Worm (Caenorhabditis elegans) whole organism, late embryonic: ENCODE results near the gene T05B9.2.

Source experiments
- C08G9.2 ChIP-seq: sonication (generic microtip); optimal IDR thresholded peaks from 2 replicates; lab custom pipeline; 2016; ENCODE audit warnings: mild to moderate bottlenecking, missing genetic modification characterization, moderate library complexity, missing compliant biosample characterization
- K02D7.2 ChIP-seq: sonication (generic microtip); optimal IDR thresholded peaks from 2 replicates; lab custom pipeline; 2017; ENCODE audit warnings: mild to moderate bottlenecking, missing genetic modification characterization, missing compliant biosample characterization
- K09A11.1 ChIP-seq: sonication (generic microtip); optimal IDR thresholded peaks from 2 replicates; lab custom pipeline; 2017; ENCODE audit warnings: antibody characterized with exemption, mild to moderate bottlenecking, missing genetic modification characterization, missing compliant biosample characterization; ENCODE audit not compliant: insufficient read depth
- T23F11.4 ChIP-seq: fragments of 200-800 bp; sonication (Bioruptor generic); optimal IDR thresholded peaks from 2 replicates; lab custom pipeline; 2018; ENCODE audit warnings: mild to moderate bottlenecking, missing genetic modification characterization, missing compliant biosample characterization
- Y22D7AL.16 ChIP-seq: sonication (generic microtip); optimal IDR thresholded peaks from 2 replicates; lab custom pipeline; 2016; ENCODE audit warnings: missing genetic modification characterization, missing compliant biosample characterization
- ahr-1 ChIP-seq: sonication (generic microtip); optimal IDR thresholded peaks from 2 replicates; lab custom pipeline; 2016; ENCODE audit warnings: missing genetic modification characterization, missing compliant biosample characterization
- ceh-18 ChIP-seq: sonication (generic microtip); optimal IDR thresholded peaks from 2 replicates; lab custom pipeline; 2016; ENCODE audit warnings: missing genetic modification characterization, missing compliant biosample characterization
- ceh-19 ChIP-seq: fragments of 200-800 bp; sonication (Bioruptor generic); optimal IDR thresholded peaks from 2 replicates; lab custom pipeline; 2018; ENCODE audit warnings: mild to moderate bottlenecking, missing genetic modification characterization, missing compliant biosample characterization
- ceh-22 ChIP-seq: sonication (generic microtip); optimal IDR thresholded peaks from 2 replicates; lab custom pipeline; 2017; ENCODE audit warnings: missing biosample characterization, missing genetic modification characterization
- ceh-24 ChIP-seq: sonication (generic microtip); optimal IDR thresholded peaks from 2 replicates; lab custom pipeline; 2016; ENCODE audit warnings: mild to moderate bottlenecking, missing genetic modification characterization, missing compliant biosample characterization
- ceh-30 ChIP-seq: fragments of 150-350 bp; optimal IDR thresholded peaks from 2 replicates; lab custom pipeline; 2014; ENCODE audit warnings: missing biosample characterization, missing genetic modification characterization
- ceh-34 ChIP-seq: sonication (generic microtip); optimal IDR thresholded peaks from 2 replicates; lab custom pipeline; 2016; ENCODE audit warnings: mild to moderate bottlenecking, missing genetic modification characterization, missing compliant biosample characterization
- ceh-48 ChIP-seq: sonication (generic microtip); optimal IDR thresholded peaks from 2 replicates; lab custom pipeline; 2016; ENCODE audit warnings: missing genetic modification characterization, inconsistent platforms, missing compliant biosample characterization
- ceh-9 ChIP-seq: sonication (generic microtip); optimal IDR thresholded peaks from 2 replicates; lab custom pipeline; 2016; ENCODE audit warnings: mild to moderate bottlenecking, missing genetic modification characterization, inconsistent platforms, missing compliant biosample characterization
- dmd-4 ChIP-seq: sonication (generic microtip); optimal IDR thresholded peaks from 2 replicates; lab custom pipeline; 2016; ENCODE audit warnings: borderline replicate concordance, missing genetic modification characterization, missing compliant biosample characterization
- elt-2 ChIP-seq: sonication (generic microtip); optimal IDR thresholded peaks from 2 replicates; lab custom pipeline; 2016; ENCODE audit warnings: missing genetic modification reagents, missing genetic modification characterization, missing compliant biosample characterization
- fax-1 ChIP-seq: sonication (generic microtip); optimal IDR thresholded peaks from 2 replicates; lab custom pipeline; 2016; ENCODE audit warnings: missing genotype, missing genetic modification characterization, missing compliant biosample characterization
- fkh-6 ChIP-seq: sonication (generic microtip); optimal IDR thresholded peaks from 2 replicates; lab custom pipeline; 2016; ENCODE audit warnings: missing genetic modification characterization, missing compliant biosample characterization
- hlh-13 ChIP-seq: fragments of 200-800 bp; sonication (Bioruptor generic); optimal IDR thresholded peaks from 2 replicates; lab custom pipeline; 2018; ENCODE audit warnings: mild to moderate bottlenecking, missing genetic modification characterization, missing compliant biosample characterization
- hlh-30 ChIP-seq: sonication (generic microtip); optimal IDR thresholded peaks from 2 replicates; lab custom pipeline; 2017; ENCODE audit warnings: antibody characterized with exemption, missing genetic modification characterization, missing compliant biosample characterization; ENCODE audit not compliant: insufficient read depth
- hlh-6 ChIP-seq: sonication (generic microtip); optimal IDR thresholded peaks from 2 replicates; lab custom pipeline; 2016; ENCODE audit warnings: missing genotype, missing genetic modification characterization, missing compliant biosample characterization
- hlh-8 ChIP-seq: sonication (generic microtip); optimal IDR thresholded peaks from 2 replicates; lab custom pipeline; 2016; ENCODE audit warnings: missing genotype, missing genetic modification characterization, missing compliant biosample characterization
- mec-3 ChIP-seq: sonication (generic microtip); optimal IDR thresholded peaks from 2 replicates; lab custom pipeline; 2016; ENCODE audit warnings: borderline replicate concordance, missing genetic modification characterization, missing compliant biosample characterization
- nfya-1 ChIP-seq: sonication (generic microtip); optimal IDR thresholded peaks from 2 replicates; lab custom pipeline; 2017; ENCODE audit warnings: missing genetic modification characterization, mild to moderate bottlenecking, missing compliant biosample characterization, antibody characterized with exemption, moderate library complexity
- odd-2 ChIP-seq: sonication (generic microtip); optimal IDR thresholded peaks from 2 replicates; lab custom pipeline; 2017; ENCODE audit warnings: antibody characterized with exemption, mild to moderate bottlenecking, missing genetic modification characterization, missing compliant biosample characterization
- pag-3 ChIP-seq: sonication (generic microtip); optimal IDR thresholded peaks from 2 replicates; lab custom pipeline; 2016; ENCODE audit warnings: missing compliant biosample characterization, missing genetic modification characterization, borderline replicate concordance
- pat-9 ChIP-seq: fragments of 200-800 bp; sonication (Bioruptor generic); optimal IDR thresholded peaks from 2 replicates; lab custom pipeline; 2018; ENCODE audit warnings: mild to moderate bottlenecking, missing genetic modification characterization, moderate library complexity, missing compliant biosample characterization
- ref-2 ChIP-seq: sonication (generic microtip); optimal IDR thresholded peaks from 2 replicates; lab custom pipeline; 2016; ENCODE audit warnings: missing genetic modification characterization, missing compliant biosample characterization
- tbx-7 ChIP-seq: sonication (generic microtip); optimal IDR thresholded peaks from 2 replicates; lab custom pipeline; 2016; ENCODE audit warnings: missing genotype, missing genetic modification characterization, missing compliant biosample characterization
- ttx-3 ChIP-seq: sonication (generic microtip); optimal IDR thresholded peaks from 2 replicates; lab custom pipeline; 2016; ENCODE audit warnings: missing genetic modification reagents, missing genetic modification characterization, missing compliant biosample characterization
- unc-3 ChIP-seq, 2 experiments: fragments of 200-800 bp in 1 of 2; sonication (Bioruptor generic) in 1 of 2; sonication (generic microtip) in 1 of 2; conservative IDR thresholded peaks in 1 of 2; optimal IDR thresholded peaks in 1 of 2; 2 replicates each; pipeline versions ENCODE4 v1.3.6 to Lab custom; 2016 to 2022; ENCODE audit warnings: missing compliant biosample characterization in 2 of 2, missing genetic modification characterization in 2 of 2, missing genetic modification reagents in 1 of 2
- unc-42 ChIP-seq: sonication (generic microtip); optimal IDR thresholded peaks from 2 replicates; lab custom pipeline; 2016; ENCODE audit warnings: missing genotype, missing genetic modification characterization, missing compliant biosample characterization
- unc-86 ChIP-seq: sonication (generic microtip); optimal IDR thresholded peaks from 2 replicates; lab custom pipeline; 2016; ENCODE audit warnings: missing genetic modification characterization, missing compliant biosample characterization
- ztf-16 ChIP-seq: sonication (generic microtip); optimal IDR thresholded peaks from 2 replicates; lab custom pipeline; 2017; ENCODE audit warnings: missing genetic modification characterization, missing compliant biosample characterization

The T05B9.2 gene

ce11 chrII:11275484-11275883 lies 19.8 kb downstream of the T05B9.2 start:
- TF ChIP-seq ceh-30 (tag; lab: Kevin White, UChicago) (no peak), hlh-8 (no peak), K02D7.2 (tag; lab: Kevin White, UChicago) (no peak), Y22D7AL.16 (tag; lab: Kevin White, UChicago) (no peak), mec-3 (no peak), nfya-1 (tag; lab: Kevin White, UChicago) (no peak), ceh-34 (no peak), ahr-1 (tag; lab: Kevin White, UChicago) (no peak), K09A11.1 (tag; lab: Kevin White, UChicago) (no peak), ceh-19 (GFP tag; lab: Kevin White, UChicago) (no peak), ztf-16 (tag; lab: Kevin White, UChicago) (no peak)

ce11 chrII:11276879-11277278 lies 21.2 kb downstream of the T05B9.2 start:
- TF ChIP-seq ceh-48 (tag; lab: Kevin White, UChicago) (no peak), hlh-13 (GFP tag; lab: Kevin White, UChicago) (no peak), dmd-4 (tag; lab: Kevin White, UChicago) (no peak), fkh-6 (tag; lab: Kevin White, UChicago) (no peak)

ce11 chrII:11279971-11280370 lies 24.3 kb downstream of the T05B9.2 start:
- TF ChIP-seq K09A11.1 (tag; lab: Kevin White, UChicago) (no peak), nfya-1 (tag; lab: Kevin White, UChicago) (peak; percentile 93)
- TF ChIP-seq, all 69 proteins: peak for 1

- TF ChIP-seq K02D7.2 (tag; lab: Kevin White, UChicago) (no peak), ceh-24 (tag; lab: Kevin White, UChicago) (no peak), ceh-18 (tag; lab: Kevin White, UChicago) (no peak), Y22D7AL.16 (tag; lab: Kevin White, UChicago) (no peak), odd-2 (tag; lab: Kevin White, UChicago) (no peak), pag-3 (tag; lab: Kevin White, UChicago) (no peak), pat-9 (tag; lab: Kevin White, UChicago) (no peak), elt-2 (tag; lab: Kevin White, UChicago) (no peak), dmd-4 (tag; lab: Kevin White, UChicago) (no peak), T23F11.4 (GFP tag; lab: Kevin White, UChicago) (no peak), unc-3 (GFP tag; conservative IDR thresholded peaks at IDR 0.05; lab: Robert Waterston, UW) (no peak), unc-3 (tag; optimal IDR thresholded peaks at IDR 0.05; lab: Kevin White, UChicago) (no peak), tbx-7 (tag; lab: Kevin White, UChicago) (no peak), ceh-9 (tag; lab: Kevin White, UChicago) (no peak), hlh-6 (no peak), ttx-3 (tag; lab: Kevin White, UChicago) (no peak), hlh-30 (tag; lab: Kevin White, UChicago) (no peak)
Measured at ce11 chrII:11281177-11281576, 25.5 kb downstream of the T05B9.2 start.

- no peak for TF ChIP-seq elt-2 (tag; lab: Kevin White, UChicago)
- no peak for TF ChIP-seq fax-1 (tag; lab: Kevin White, UChicago)
- TF ChIP-seq C08G9.2: no peak
- no peak for TF ChIP-seq unc-42 (tag; lab: Kevin White, UChicago)
- no peak for TF ChIP-seq T23F11.4 (GFP tag; lab: Kevin White, UChicago)
- no peak for TF ChIP-seq ceh-22
- TF ChIP-seq ref-2 (tag; lab: Kevin White, UChicago): no peak
- TF ChIP-seq unc-86 (tag; lab: Kevin White, UChicago): no peak
Measured at ce11 chrII:11281666-11282065, 26.0 kb downstream of the T05B9.2 start, which contains the start of gene unc-130. TSS of gene unc-130 (plus strand) at chrII:11281966.
